Worm (Caenorhabditis elegans): ENCODE measurements around the gene F55G7.3.

Gene F55G7.3

ce11 chrX:11931559-11931958 is 10.3 kb downstream of the F55G7.3 start, which contains the start of gene dot-1.4:
Gene dot-1.4, minus strand, starts transcription at chrX:11931659.
- TF ChIP-seq ceh-32 (tag; optimal IDR thresholded peaks at IDR 0.05; ENCODE audit: poor library complexity) (no peak), Y105C5A.15 (GFP tag; IDR thresholded peaks at IDR 0.05) (no peak), nhr-237 (tag; optimal IDR thresholded peaks at IDR 0.05) (no peak), nhr-28 (tag; optimal IDR thresholded peaks at IDR 0.05) (no peak), F37D6.2 (tag; optimal IDR thresholded peaks at IDR 0.05) (no peak), hif-1 (tag; optimal IDR thresholded peaks at IDR 0.05) (no peak), nhr-25 (tag; optimal IDR thresholded peaks at IDR 0.05; ENCODE audit: borderline replicate concordance, insufficient read depth) (no peak), Y75B8A.6 (GFP tag; IDR thresholded peaks at IDR 0.05) (no peak), mes-2 (tag; optimal IDR thresholded peaks at IDR 0.05; ENCODE audit: poor library complexity, severe bottlenecking) (no peak), nhr-76 (tag; optimal IDR thresholded peaks at IDR 0.05) (no peak), cey-2 (tag; optimal IDR thresholded peaks at IDR 0.05; ENCODE audit: borderline replicate concordance, insufficient read depth) (no peak), duxl-1 (tag; optimal IDR thresholded peaks at IDR 0.05; ENCODE audit: poor library complexity) (no peak), vab-7 (GFP tag; IDR thresholded peaks at IDR 0.05) (no peak), T20F7.1 (GFP tag; optimal IDR thresholded peaks at IDR 0.05) (no peak), nhr-10 (tag; optimal IDR thresholded peaks at IDR 0.05) (no peak), mxl-3 (GFP tag; optimal IDR thresholded peaks at IDR 0.05) (no peak), unc-130 (GFP tag; optimal IDR thresholded peaks at IDR 0.05) (no peak)

ce11 chrX:11927585-11927984 is 14.3 kb downstream of the F55G7.3 start, which contains the start of gene F55G7.4:
Gene F55G7.4, plus strand, starts transcription at chrX:11927885.
- TF ChIP-seq vab-7 (GFP tag; IDR thresholded peaks at IDR 0.05) (no peak), F44E2.7 (GFP tag; IDR thresholded peaks at IDR 0.05) (no peak), zfp-2 (tag; optimal IDR thresholded peaks at IDR 0.05) (no peak), unc-62 (GFP tag; optimal IDR thresholded peaks at IDR 0.05 in 1 of 2) (no peak), unc-62 (tag; optimal IDR thresholded peaks at IDR 0.05) (no peak), Y75B8A.6 (GFP tag; IDR thresholded peaks at IDR 0.05) (no peak), fos-1 (tag; optimal IDR thresholded peaks at IDR 0.05) (no peak), ces-1 (GFP tag; optimal IDR thresholded peaks at IDR 0.05) (no peak), ceh-20 (GFP tag; IDR thresholded peaks at IDR 0.05) (no peak), rbr-2 (tag; optimal IDR thresholded peaks at IDR 0.05) (no peak), daf-16 (GFP tag; optimal IDR thresholded peaks at IDR 0.05) (no peak), daf-16 (tag; optimal IDR thresholded peaks at IDR 0.05) (no peak), zag-1 (tag; optimal IDR thresholded peaks at IDR 0.05) (no peak), nhr-28 (tag; optimal IDR thresholded peaks at IDR 0.05) (no peak), nhr-48 (tag; optimal IDR thresholded peaks at IDR 0.05) (no peak), zip-2 (tag; optimal IDR thresholded peaks at IDR 0.05) (no peak), ztf-11 (tag; optimal IDR thresholded peaks at IDR 0.05) (no peak), ama-1 (optimal IDR thresholded peaks at IDR 0.05) (no peak), lir-3 (tag; optimal IDR thresholded peaks at IDR 0.05) (no peak), aha-1 (tag) (no peak), snpc-4 (tag; optimal IDR thresholded peaks at IDR 0.05) (no peak), nhr-237 (tag; optimal IDR thresholded peaks at IDR 0.05) (no peak)

- TF ChIP-seq dve-1 (tag; optimal IDR thresholded peaks at IDR 0.05; ENCODE audit: insufficient read depth) (peak; percentile 51), lin-1 (GFP tag; IDR thresholded peaks at IDR 0.05) (no peak), dmd-6 (GFP tag; IDR thresholded peaks at IDR 0.05) (peak; percentile 59), daf-16 (GFP tag; optimal IDR thresholded peaks at IDR 0.05) (no peak), daf-16 (tag; optimal IDR thresholded peaks at IDR 0.05) (peak; percentile 75), nhr-48 (tag; optimal IDR thresholded peaks at IDR 0.05) (peak; percentile 8), zip-2 (tag; optimal IDR thresholded peaks at IDR 0.05) (no peak), hif-1 (tag; optimal IDR thresholded peaks at IDR 0.05) (no peak), pqm-1 (tag; optimal IDR thresholded peaks at IDR 0.05) (peak; percentile 29), hlh-11 (tag; optimal IDR thresholded peaks at IDR 0.05) (peak; percentile 58)
These were observed 16.6 kb downstream of the F55G7.3 start for ce11 chrX:11925243-11925642.

Data from whole organism, L4 larva.